Worm (Caenorhabditis elegans) whole organism, L4 larva: ENCODE measurements around the gene alh-2.

ENCODE experiments used
- D1046.2 ChIP-seq: fragments of 200-800 bp; sonication (Bioruptor generic); IDR thresholded peaks from 2 replicates; pipeline ENCODE4 v1.3.6; 2022; ENCODE audit warnings: missing genetic modification characterization, missing compliant biosample characterization
- F10B5.3 ChIP-seq: sonication (generic microtip); optimal IDR thresholded peaks from 2 replicates; lab custom pipeline; 2016; ENCODE audit warnings: mild to moderate bottlenecking, missing genetic modification characterization, missing compliant biosample characterization
- F37D6.2 ChIP-seq: sonication (generic microtip); optimal IDR thresholded peaks from 2 replicates; lab custom pipeline; 2016; ENCODE audit warnings: mild to moderate bottlenecking, missing genetic modification characterization, missing compliant biosample characterization
- F44E2.7 ChIP-seq: fragments of 200-800 bp; sonication (Bioruptor generic); IDR thresholded peaks from 2 replicates; pipeline ENCODE4 v2.1.2; 2022; ENCODE audit warnings: missing genetic modification characterization, missing compliant biosample characterization
- F49E8.2 ChIP-seq: sonication (generic microtip); optimal IDR thresholded peaks from 2 replicates; lab custom pipeline; 2016; ENCODE audit warnings: missing compliant biosample characterization, mild to moderate bottlenecking, missing genetic modification characterization, borderline replicate concordance
- T26A8.4 ChIP-seq: fragments of 200-800 bp; sonication (Bioruptor generic); IDR thresholded peaks from 2 replicates; pipeline ENCODE4 v1.3.6; 2022; ENCODE audit warnings: missing genetic modification characterization, missing compliant biosample characterization
- Y48G9A.11 ChIP-seq: fragments of 200-800 bp; sonication (Bioruptor generic); IDR thresholded peaks from 2 replicates; pipeline ENCODE4 v1.3.6; 2022; ENCODE audit warnings: missing genetic modification reagents, missing genetic modification characterization, missing compliant biosample characterization
- Y75B8A.6 ChIP-seq: fragments of 200-800 bp; sonication (Bioruptor generic); IDR thresholded peaks from 2 replicates; pipeline ENCODE4 v1.3.6; 2022; ENCODE audit warnings: missing genetic modification reagents, missing genetic modification characterization, missing compliant biosample characterization
- ZK546.5 ChIP-seq, 2 experiments: sonication (generic microtip); optimal IDR thresholded peaks; 2 replicates each; lab custom pipeline; 2017; ENCODE audit warnings: missing biosample characterization in 2 of 2, missing genetic modification characterization in 2 of 2
- aha-1 ChIP-seq: fragments of 150-350 bp; peaks from one replicate; lab custom pipeline; 2014; ENCODE audit warnings: missing biosample characterization, missing genetic modification characterization
- aly-2 ChIP-seq: sonication (generic microtip); optimal IDR thresholded peaks from 2 replicates; lab custom pipeline; 2018; ENCODE audit warnings: missing biosample characterization, missing genetic modification characterization
- ceh-28 ChIP-seq: fragments of 150-350 bp; optimal IDR thresholded peaks from 2 replicates; lab custom pipeline; 2014; ENCODE audit warnings: missing biosample characterization, missing genetic modification reagents, missing genetic modification characterization
- ceh-44 ChIP-seq: fragments of 200-800 bp; sonication (Bioruptor generic); IDR thresholded peaks from 2 replicates; pipeline ENCODE4 v1.3.6; 2022; ENCODE audit warnings: missing genetic modification reagents, missing genetic modification characterization, missing compliant biosample characterization
- ceh-62 ChIP-seq: sonication (generic microtip); optimal IDR thresholded peaks from 2 replicates; lab custom pipeline; 2017; ENCODE audit warnings: missing biosample characterization, missing genetic modification characterization
- ceh-82 ChIP-seq: sonication (generic microtip); optimal IDR thresholded peaks from 2 replicates; lab custom pipeline; 2017; ENCODE audit warnings: missing biosample characterization, missing genetic modification characterization
- daf-12 ChIP-seq: fragments of 150-350 bp; optimal IDR thresholded peaks from 2 replicates; lab custom pipeline; 2014; ENCODE audit warnings: missing biosample characterization, missing genetic modification reagents, missing genetic modification characterization
- daf-19 ChIP-seq: fragments of 200-800 bp; sonication (Bioruptor generic); conservative IDR thresholded peaks from 2 replicates; pipeline ENCODE4 v1.3.6; 2022; ENCODE audit warnings: missing genetic modification characterization, missing compliant biosample characterization
- daf-8 ChIP-seq: fragments of 200-800 bp; sonication (Bioruptor generic); IDR thresholded peaks from 2 replicates; pipeline ENCODE4 v1.3.6; 2022; ENCODE audit warnings: missing genetic modification characterization, missing compliant biosample characterization
- dmd-8 ChIP-seq: fragments of 200-800 bp; sonication (Bioruptor generic); IDR thresholded peaks from 2 replicates; pipeline ENCODE4 v1.3.6; 2022; ENCODE audit warnings: missing genetic modification characterization, missing compliant biosample characterization
- dpl-1 ChIP-seq: fragments of 150-350 bp; optimal IDR thresholded peaks from 2 replicates; lab custom pipeline; 2014; ENCODE audit warnings: missing biosample characterization, missing genetic modification reagents, missing genetic modification characterization
- fkh-10 ChIP-seq: fragments of 150-350 bp; optimal IDR thresholded peaks from 2 replicates; lab custom pipeline; 2014; ENCODE audit warnings: missing biosample characterization, missing genetic modification reagents, missing genetic modification characterization
- hlh-11 ChIP-seq: fragments of 200-800 bp; sonication (Bioruptor generic); optimal IDR thresholded peaks from 2 replicates; lab custom pipeline; 2018; ENCODE audit warnings: mild to moderate bottlenecking, missing genetic modification characterization, missing compliant biosample characterization
- jun-1 ChIP-seq: fragments of 150-350 bp; optimal IDR thresholded peaks from 2 replicates; lab custom pipeline; 2014; ENCODE audit warnings: missing biosample characterization, missing genetic modification reagents, missing genetic modification characterization
- lim-7 ChIP-seq: fragments of 200-800 bp; sonication (Bioruptor generic); IDR thresholded peaks from 2 replicates; pipeline ENCODE4 v1.3.6; 2022; ENCODE audit warnings: missing genetic modification characterization, missing compliant biosample characterization
- lin-15B ChIP-seq: fragments of 150-350 bp; sonication (generic microtip); optimal IDR thresholded peaks from 3 replicates; lab custom pipeline; 2014; ENCODE audit warnings: missing biosample characterization, missing genetic modification characterization
- lin-39 ChIP-seq: fragments of 150-350 bp; optimal IDR thresholded peaks from 2 replicates; lab custom pipeline; 2014; ENCODE audit warnings: missing biosample characterization, missing genetic modification reagents, missing genetic modification characterization
- madf-5 ChIP-seq, 2 experiments: fragments of 200-800 bp; sonication (Bioruptor generic); IDR thresholded peaks; 2 replicates each; pipeline ENCODE4 v1.3.6; 2022; ENCODE audit warnings: missing compliant biosample characterization in 2 of 2, missing genetic modification characterization in 2 of 2
- madf-9 ChIP-seq: fragments of 200-800 bp; sonication (Bioruptor generic); conservative IDR thresholded peaks from 2 replicates; pipeline ENCODE4 v1.3.6; 2022; ENCODE audit warnings: missing genetic modification reagents, missing genetic modification characterization, missing compliant biosample characterization
- mxl-2 ChIP-seq: fragments of 200-800 bp; sonication (Bioruptor generic); conservative IDR thresholded peaks from 2 replicates; pipeline ENCODE4 v1.3.6; 2022; ENCODE audit warnings: missing genetic modification reagents, missing genetic modification characterization, missing compliant biosample characterization
- nhr-111 ChIP-seq: fragments of 200-800 bp; sonication (Bioruptor generic); optimal IDR thresholded peaks from 2 replicates; lab custom pipeline; 2018; ENCODE audit warnings: mild to moderate bottlenecking, missing genetic modification characterization, missing compliant biosample characterization
- nhr-41 ChIP-seq: fragments of 200-800 bp; sonication (Bioruptor generic); IDR thresholded peaks from 2 replicates; pipeline ENCODE4 v1.3.6; 2022; ENCODE audit warnings: missing genetic modification reagents, missing genetic modification characterization, missing compliant biosample characterization
- nhr-48 ChIP-seq: sonication (generic microtip); optimal IDR thresholded peaks from 2 replicates; lab custom pipeline; 2016; ENCODE audit warnings: mild to moderate bottlenecking, missing genetic modification characterization, missing compliant biosample characterization
- rbr-2 ChIP-seq: sonication (generic microtip); optimal IDR thresholded peaks from 2 replicates; lab custom pipeline; 2016; ENCODE audit warnings: missing genotype, missing genetic modification characterization, missing compliant biosample characterization
- snpc-1.2 ChIP-seq: fragments of 200-800 bp; sonication (Bioruptor generic); IDR thresholded peaks from 2 replicates; pipeline ENCODE4 v1.3.6; 2022; ENCODE audit warnings: missing genetic modification reagents, missing genetic modification characterization, missing compliant biosample characterization
- spr-1 ChIP-seq: sonication (generic microtip); optimal IDR thresholded peaks from 2 replicates; lab custom pipeline; 2016; ENCODE audit warnings: mild to moderate bottlenecking, missing genetic modification characterization, missing compliant biosample characterization
- zip-2 ChIP-seq: fragments of 150-350 bp; optimal IDR thresholded peaks from 2 replicates; lab custom pipeline; 2014; ENCODE audit warnings: missing biosample characterization, missing genetic modification characterization

Gene alh-2

DNA sequence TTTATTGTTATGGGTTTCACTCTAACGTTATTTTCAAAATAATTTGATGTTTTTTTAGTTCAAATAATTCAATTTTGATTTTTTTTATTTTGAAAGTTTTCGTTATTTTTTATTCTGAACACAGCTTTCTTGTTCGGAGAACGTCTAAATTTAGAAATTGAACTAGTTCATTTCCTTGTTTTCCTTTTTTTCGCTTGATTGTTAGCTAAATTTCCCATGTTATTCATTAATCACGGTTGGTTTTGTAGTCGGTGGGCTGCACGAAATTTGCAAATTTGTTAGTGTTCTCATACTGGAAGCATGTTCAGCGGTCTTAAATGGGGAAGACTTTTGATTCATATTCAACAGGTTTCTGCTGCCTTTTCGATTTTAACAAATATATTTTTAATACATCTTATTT is 8.1 kb upstream of the alh-2 start, which contains the start of gene str-222:
TSS of gene str-222 (plus strand) at position 301 of the 400 bp plus-strand sequence.
- TF ChIP-seq ceh-62 (tag; lab: Kevin White, UChicago) (no peak), aly-2 (tag; lab: Kevin White, UChicago) (no peak), nhr-111 (GFP tag; lab: Kevin White, UChicago) (no peak), ceh-28 (no peak), madf-5 (GFP tag; IDR thresholded peaks at IDR 0.05; lab: Robert Waterston, UW) (no peak), daf-19 (GFP tag; lab: Robert Waterston, UW) (no peak), Y48G9A.11 (no peak), ceh-82 (tag; lab: Kevin White, UChicago) (no peak), daf-8 (GFP tag; lab: Robert Waterston, UW) (no peak), nhr-48 (tag; lab: Kevin White, UChicago) (no peak), mxl-2 (GFP tag; lab: Robert Waterston, UW) (no peak), nhr-41 (GFP tag; lab: Robert Waterston, UW) (no peak), F10B5.3 (tag; lab: Kevin White, UChicago) (no peak), zip-2 (no peak), jun-1 (tag; lab: Kevin White, UChicago) (no peak), snpc-1.2 (no peak), F49E8.2 (tag; lab: Kevin White, UChicago) (no peak), madf-9 (GFP tag; lab: Robert Waterston, UW) (no peak), fkh-10 (GFP tag; lab: Kevin White, UChicago) (no peak)

DNA sequence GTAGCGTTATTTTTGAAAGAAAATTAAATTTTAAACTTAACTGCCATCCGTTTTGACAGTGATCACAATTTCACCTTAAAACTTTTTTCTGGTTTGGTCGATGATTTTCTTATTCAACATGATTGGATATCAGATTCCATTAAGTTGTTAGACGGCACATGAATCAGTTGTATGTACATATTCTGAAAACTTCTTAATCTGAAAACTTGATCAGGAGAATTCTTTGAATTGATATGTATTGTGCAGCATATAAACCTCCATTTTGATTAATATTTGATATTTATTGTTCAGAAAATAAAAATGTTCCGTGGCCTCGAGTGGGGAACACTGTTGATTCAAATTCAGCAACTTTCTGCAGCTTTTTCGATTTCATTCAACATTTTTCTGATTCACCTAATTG is 4.0 kb upstream of the alh-2 start, which contains the start of gene str-221:
TSS of gene str-221 (plus strand) at position 301 of the 400 bp plus-strand sequence.
- TF ChIP-seq Y48G9A.11 (no peak), daf-12 (tag; lab: Kevin White, UChicago) (no peak), ceh-28 (no peak), jun-1 (tag; lab: Kevin White, UChicago) (no peak), lim-7 (no peak), nhr-41 (GFP tag; lab: Robert Waterston, UW) (no peak), Y75B8A.6 (GFP tag; lab: Robert Waterston, UW) (no peak), fkh-10 (GFP tag; lab: Kevin White, UChicago) (no peak), dpl-1 (GFP tag; lab: Kevin White, UChicago) (no peak), hlh-11 (tag; lab: Kevin White, UChicago) (no peak), aly-2 (tag; lab: Kevin White, UChicago) (no peak), ceh-44 (GFP tag; lab: Robert Waterston, UW) (no peak)

DNA sequence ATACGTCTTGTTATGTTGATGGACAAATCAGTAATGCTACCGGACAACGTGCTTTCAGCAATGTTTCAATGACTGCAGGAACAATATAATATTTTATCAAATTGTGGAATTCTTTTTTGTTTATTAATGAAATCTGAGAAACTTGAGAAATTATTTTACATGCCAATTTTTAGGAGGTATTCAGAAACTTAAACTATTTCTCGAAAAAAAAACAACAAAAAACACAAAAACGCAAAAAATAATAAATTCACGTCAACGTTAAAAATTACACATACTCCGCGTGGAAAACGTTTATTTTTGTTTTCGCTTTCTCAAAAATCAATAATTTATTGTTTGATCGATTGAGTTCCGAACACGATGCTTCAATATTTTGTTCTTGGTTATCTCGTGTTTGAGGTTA is 1.8 kb upstream of the alh-2 start, which contains the start of gene Y46H3D.1:
TSS of gene Y46H3D.1 (plus strand) at position 301 of the 400 bp plus-strand sequence.
- TF ChIP-seq dmd-8 (no peak), spr-1 (no peak), ZK546.5 (tag; optimal IDR thresholded peaks at IDR 0.05; lab: Kevin White, UChicago) (no peak), lin-39 (tag; lab: Kevin White, UChicago) (no peak), Y75B8A.6 (GFP tag; lab: Robert Waterston, UW) (no peak), F37D6.2 (tag; lab: Kevin White, UChicago) (no peak)

DNA sequence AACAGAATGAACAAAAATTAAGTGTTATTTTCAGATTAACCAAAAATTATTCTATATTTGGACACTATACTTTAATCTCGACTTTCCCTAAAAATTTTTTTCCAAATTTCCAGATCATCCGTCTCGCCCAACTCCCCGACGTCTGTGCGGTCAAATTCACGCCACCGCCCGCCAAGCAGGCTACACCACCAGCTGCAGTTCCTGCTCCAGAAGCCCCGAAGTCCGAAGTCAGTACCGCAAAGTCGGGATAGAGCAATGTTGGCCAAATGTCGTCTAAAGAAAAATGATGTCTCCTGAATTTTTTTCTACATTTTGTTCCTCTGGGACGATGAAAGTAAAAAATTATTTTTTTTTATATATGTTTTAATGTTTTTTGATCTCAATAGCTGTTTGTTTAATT is 1.2 kb upstream of the alh-2 start:
- TF ChIP-seq D1046.2 (GFP tag; lab: Robert Waterston, UW): no peak
- TF ChIP-seq T26A8.4 (GFP tag; lab: Robert Waterston, UW): no peak
- TF ChIP-seq dmd-8: 0 out of 2 replicates have a peak, but pooled peaks have one; percentile 25
- TF ChIP-seq F44E2.7 (GFP tag; lab: Robert Waterston, UW): peak; percentile 75; the same call in 1 of the 2 replicates
- no peak for TF ChIP-seq rbr-2

DNA sequence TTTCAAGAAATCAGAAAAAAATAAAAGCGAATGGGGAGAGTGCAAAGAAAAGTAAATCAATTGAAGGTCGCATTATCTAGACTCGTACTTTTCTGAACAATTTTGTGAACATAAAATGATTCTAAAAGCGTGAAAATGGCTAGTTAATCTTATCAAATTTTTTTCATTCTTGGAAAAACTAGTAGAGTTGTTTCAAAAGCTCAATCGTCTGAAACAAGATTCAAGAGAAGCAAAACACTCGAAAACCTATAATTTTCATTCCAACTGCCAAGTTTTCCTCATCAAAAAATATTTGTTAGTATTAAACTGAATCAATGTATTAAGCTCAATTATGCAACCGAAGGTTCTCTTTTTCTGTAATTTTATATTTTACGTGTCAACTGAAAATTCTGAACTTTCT is 4.0 kb downstream of the alh-2 start, which contains the start of gene irld-45:
TSS of gene irld-45 (plus strand) at position 301 of the 400 bp plus-strand sequence.
- TF ChIP-seq lin-15B (tag; lab: Kevin White, UChicago) (no peak), aha-1 (peak; percentile 67)
